Fruit fly (Drosophila melanogaster): Measurements from ENCODE around the gene RpS19b.
A peak's percentile ranks its signal among the peaks of the same experiment; 100 is the strongest.

The RpS19b gene

dm6 chr3R:23921701-23922501 is 11.4 kb downstream of the RpS19b start (continued):
- TF ChIP-seq E2f1 (GFP tag; IDR thresholded peaks at IDR 0.05) (peak; percentile 66), cg (GFP tag; optimal IDR thresholded peaks at IDR 0.05) (peak; percentile 92), CG32772 (GFP tag; IDR thresholded peaks at IDR 0.05) (0 out of 2 replicates have a peak, but pooled peaks have one; percentile 7), toy (GFP tag; IDR thresholded peaks at IDR 0.05) (no peak), luna (GFP tag; optimal IDR thresholded peaks at IDR 0.05) (no peak), Mes4 (GFP tag; optimal IDR thresholded peaks at IDR 0.05) (no peak), gsb (GFP tag; IDR thresholded peaks at IDR 0.05) (no peak), Ets65A (GFP tag) (peak; percentile 8), wdn (GFP tag; IDR thresholded peaks at IDR 0.05) (0 out of 2 replicates have a peak, but pooled peaks have one; percentile 6), Mad (GFP tag; optimal IDR thresholded peaks at IDR 0.05) (no peak), hth (optimal IDR thresholded peaks at IDR 0.05) (no peak), CG34376 (GFP tag; optimal IDR thresholded peaks at IDR 0.05) (peak; percentile 32), Camta (GFP tag; optimal IDR thresholded peaks at IDR 0.05) (no peak), al (GFP tag; IDR thresholded peaks at IDR 0.05) (no peak), CG7987 (GFP tag; optimal IDR thresholded peaks at IDR 0.05) (peak; percentile 83), lola (GFP tag; optimal IDR thresholded peaks at IDR 0.05) (peak in 1 of 3 experiments; percentile 4), E2f2 (GFP tag; IDR thresholded peaks at IDR 0.05) (peak; percentile 33), CG15479 (GFP tag; optimal IDR thresholded peaks at IDR 0.05) (no peak), NC2β (GFP tag; optimal IDR thresholded peaks at IDR 0.05) (no peak), p53 (GFP tag; optimal IDR thresholded peaks at IDR 0.05) (no peak), HLH3B (GFP tag; IDR thresholded peaks at IDR 0.05) (peak; percentile 39; the same call in 1 of the 2 replicates), gro (GFP tag; optimal IDR thresholded peaks at IDR 0.05) (no peak), Oaz (GFP tag; IDR thresholded peaks at IDR 0.05) (peak; percentile 38; the same call in 1 of the 2 replicates), CG3407 (GFP tag; optimal IDR thresholded peaks at IDR 0.05) (peak; percentile 21), Chrac-16 (GFP tag; optimal IDR thresholded peaks at IDR 0.05) (no peak), CG6689 (GFP tag; IDR thresholded peaks at IDR 0.05) (peak; percentile 81), C15 (GFP tag; IDR thresholded peaks at IDR 0.05) (no peak), CG1603 (tag; optimal IDR thresholded peaks at IDR 0.05) (peak; percentile 29), CG8359 (GFP tag; optimal IDR thresholded peaks at IDR 0.05; ENCODE audit: borderline replicate concordance) (no peak), btn (GFP tag; optimal IDR thresholded peaks at IDR 0.05) (peak; percentile 42), CG9876 (GFP tag; optimal IDR thresholded peaks at IDR 0.05) (no peak), cwo (GFP tag; optimal IDR thresholded peaks at IDR 0.05) (peak; percentile 15), CG9609 (GFP tag; optimal IDR thresholded peaks at IDR 0.05) (no peak), CG13287 (GFP tag; IDR thresholded peaks at IDR 0.05; ENCODE audit: partially characterized antibody) (peak; percentile 5), zen (tag; optimal IDR thresholded peaks at IDR 0.05) (no peak), CG3847 (GFP tag; IDR thresholded peaks at IDR 0.05) (no peak), Bdp1 (GFP tag; optimal IDR thresholded peaks at IDR 0.05) (no peak), CG8924 (tag; optimal IDR thresholded peaks at IDR 0.05) (no peak), CG4282 (GFP tag; optimal IDR thresholded peaks at IDR 0.05) (no peak), H15 (GFP tag; IDR thresholded peaks at IDR 0.05) (0 out of 3 replicates have a peak, but pooled peaks have one; percentile 33), CG8281 (tag; optimal IDR thresholded peaks at IDR 0.05) (peak; percentile 12), esg (GFP tag; conservative IDR thresholded peaks at IDR 0.05) (peak; percentile 21; the same call in 1 of the 2 replicates), CG15269 (tag; optimal IDR thresholded peaks at IDR 0.05) (peak; percentile 59), B-H1 (GFP tag; IDR thresholded peaks at IDR 0.05) (0 out of 3 replicates have a peak, but pooled peaks have one; percentile 37), jing (GFP tag; optimal IDR thresholded peaks at IDR 0.05) (peak; percentile 55), Deaf1 (tag; optimal IDR thresholded peaks at IDR 0.05) (no peak), GATAe (GFP tag; conservative IDR thresholded peaks at IDR 0.05) (no peak), CG10267 (tag; optimal IDR thresholded peaks at IDR 0.05) (no peak), Gug (GFP tag; IDR thresholded peaks at IDR 0.05) (peak; percentile 39; the same call in 2 of the 4 replicates), Atf-2 (GFP tag; optimal IDR thresholded peaks at IDR 0.05) (no peak)
